Worm (Caenorhabditis elegans) whole organism, L1 larva: ENCODE data around the gene F54E2.5.

Experiments used
- C04F5.9 ChIP-seq: sonication (generic microtip); optimal IDR thresholded peaks from 2 replicates; lab custom pipeline; 2016; ENCODE audit warnings: missing genetic modification characterization, missing compliant biosample characterization
- C16A3.4 ChIP-seq: fragments of 150-350 bp; optimal IDR thresholded peaks from 2 replicates; lab custom pipeline; 2014; ENCODE audit warnings: missing biosample characterization, missing genetic modification characterization
- Y116A8C.19 ChIP-seq: sonication (generic microtip); optimal IDR thresholded peaks from 2 replicates; lab custom pipeline; 2016; ENCODE audit warnings: missing compliant biosample characterization, missing genetic modification characterization, borderline replicate concordance
- aha-1 ChIP-seq: fragments of 150-350 bp; optimal IDR thresholded peaks from 2 replicates; lab custom pipeline; 2014; ENCODE audit warnings: missing biosample characterization, missing genetic modification characterization
- alr-1 ChIP-seq: fragments of 200-800 bp; sonication (Bioruptor generic); optimal IDR thresholded peaks from 2 replicates; lab custom pipeline; 2018; ENCODE audit warnings: borderline replicate concordance, mild to moderate bottlenecking, missing genetic modification characterization, missing compliant biosample characterization
- aly-2 ChIP-seq: fragments of 150-350 bp; optimal IDR thresholded peaks from 2 replicates; lab custom pipeline; 2014; ENCODE audit warnings: missing biosample characterization, missing genetic modification characterization
- ceh-88 ChIP-seq: fragments of 200-800 bp; sonication (Bioruptor generic); IDR thresholded peaks from 2 replicates; pipeline ENCODE4 v1.3.6; 2022; ENCODE audit warnings: missing genetic modification characterization, missing compliant biosample characterization
- ces-1 ChIP-seq: fragments of 150-350 bp; optimal IDR thresholded peaks from 2 replicates; lab custom pipeline; 2014; ENCODE audit warnings: missing biosample characterization, missing genetic modification reagents, missing genetic modification characterization
- efl-1 ChIP-seq, 4 experiments: fragments of 150-350 bp; optimal IDR thresholded peaks in 3 of 4; peaks in 1 of 4; 1 replicate in 1 of 4; 2 replicates in 3 of 4; lab custom pipeline; 2014; ENCODE audit warnings: missing biosample characterization in 2 of 4, missing genetic modification characterization in 2 of 4, missing genetic modification reagents in 2 of 4
- efl-3 ChIP-seq: fragments of 200-800 bp; sonication (Bioruptor generic); optimal IDR thresholded peaks from 2 replicates; lab custom pipeline; 2018; ENCODE audit warnings: mild to moderate bottlenecking, missing genetic modification characterization, missing compliant biosample characterization
- egl-13 ChIP-seq: sonication (generic microtip); optimal IDR thresholded peaks from 2 replicates; lab custom pipeline; 2016; ENCODE audit warnings: missing genotype, missing genetic modification reagents, missing genetic modification characterization, missing compliant biosample characterization
- egl-27 ChIP-seq, 2 experiments: fragments of 150-350 bp in 1 of 2; sonication (generic microtip); optimal IDR thresholded peaks; 3 replicates each; lab custom pipeline; 2017 to 2018; ENCODE audit warnings: missing biosample characterization in 2 of 2, missing genetic modification characterization in 2 of 2, missing genetic modification reagents in 2 of 2
- ets-5 ChIP-seq: fragments of 200-800 bp; sonication (Bioruptor generic); IDR thresholded peaks from 2 replicates; pipeline ENCODE4 v1.3.6; 2022; ENCODE audit warnings: missing genetic modification characterization, missing compliant biosample characterization
- fos-1 ChIP-seq: fragments of 150-350 bp; optimal IDR thresholded peaks from 2 replicates; lab custom pipeline; 2014; ENCODE audit warnings: missing biosample characterization, missing genetic modification characterization
- hlh-17 ChIP-seq: fragments of 200-800 bp; sonication (Bioruptor generic); optimal IDR thresholded peaks from 2 replicates; lab custom pipeline; 2018; ENCODE audit warnings: missing genetic modification characterization, mild to moderate bottlenecking, missing compliant biosample characterization, moderate library complexity, borderline replicate concordance
- hlh-4 ChIP-seq: sonication (generic microtip); optimal IDR thresholded peaks from 2 replicates; lab custom pipeline; 2016; ENCODE audit warnings: mild to moderate bottlenecking, missing genetic modification characterization, missing compliant biosample characterization
- isw-1 ChIP-seq: fragments of 200-800 bp; sonication (Bioruptor generic); IDR thresholded peaks from 2 replicates; pipeline ENCODE4 v1.3.6; 2022; ENCODE audit warnings: missing genetic modification characterization, missing compliant biosample characterization
- lin-13 ChIP-seq: fragments of 150-350 bp; optimal IDR thresholded peaks from 2 replicates; lab custom pipeline; 2014; ENCODE audit warnings: missing biosample characterization, missing genetic modification reagents, missing genetic modification characterization
- lin-14 ChIP-seq: fragments of 200-800 bp; sonication (Bioruptor generic); optimal IDR thresholded peaks from 2 replicates; lab custom pipeline; 2018; ENCODE audit warnings: mild to moderate bottlenecking, missing genetic modification characterization, moderate library complexity, missing compliant biosample characterization
- lin-15B ChIP-seq: fragments of 150-350 bp; sonication (generic microtip); optimal IDR thresholded peaks from 3 replicates; lab custom pipeline; 2014; ENCODE audit warnings: missing biosample characterization, missing genetic modification characterization
- lin-39 ChIP-seq: fragments of 150-350 bp; optimal IDR thresholded peaks from 2 replicates; lab custom pipeline; 2014; ENCODE audit warnings: missing biosample characterization, missing genetic modification reagents, missing genetic modification characterization
- lir-3 ChIP-seq: sonication (generic microtip); optimal IDR thresholded peaks from 2 replicates; lab custom pipeline; 2016; ENCODE audit warnings: mild to moderate bottlenecking, missing genetic modification characterization, moderate library complexity, missing compliant biosample characterization; ENCODE audit not compliant: poor library complexity
- mab-9 ChIP-seq: fragments of 200-800 bp; sonication (Bioruptor generic); IDR thresholded peaks from 2 replicates; pipeline ENCODE4 v1.3.6; 2022; ENCODE audit warnings: missing genetic modification reagents, missing genetic modification characterization, missing compliant biosample characterization
- nhr-12 ChIP-seq: sonication (generic microtip); optimal IDR thresholded peaks from 2 replicates; lab custom pipeline; 2017; ENCODE audit warnings: missing biosample characterization, missing genetic modification characterization
- nhr-19 ChIP-seq: fragments of 200-800 bp; sonication (Bioruptor generic); conservative IDR thresholded peaks from 2 replicates; pipeline ENCODE4 v1.3.6; 2022; ENCODE audit warnings: missing genetic modification characterization, missing compliant biosample characterization
- nhr-20 ChIP-seq: sonication (generic microtip); optimal IDR thresholded peaks from 2 replicates; lab custom pipeline; 2016; ENCODE audit warnings: mild to moderate bottlenecking, missing genetic modification characterization, missing compliant biosample characterization
- nhr-71 ChIP-seq: sonication (generic microtip); optimal IDR thresholded peaks from 2 replicates; lab custom pipeline; 2016; ENCODE audit warnings: mild to moderate bottlenecking, missing genetic modification characterization, moderate library complexity, missing compliant biosample characterization
- nhr-76 ChIP-seq: sonication (generic microtip); optimal IDR thresholded peaks from 2 replicates; lab custom pipeline; 2017; ENCODE audit warnings: missing biosample characterization, missing genetic modification characterization
- nhr-77 ChIP-seq: fragments of 150-350 bp; optimal IDR thresholded peaks from 2 replicates; lab custom pipeline; 2014; ENCODE audit warnings: missing biosample characterization, missing genetic modification characterization
- nhr-84 ChIP-seq: sonication (generic microtip); optimal IDR thresholded peaks from 2 replicates; lab custom pipeline; 2017; ENCODE audit warnings: missing biosample characterization, missing genetic modification characterization
- pax-3 ChIP-seq: fragments of 200-800 bp; sonication (Bioruptor generic); optimal IDR thresholded peaks from 2 replicates; lab custom pipeline; 2018; ENCODE audit warnings: mild to moderate bottlenecking, missing genetic modification characterization, moderate library complexity, missing compliant biosample characterization
- rnt-1 ChIP-seq: sonication (generic microtip); optimal IDR thresholded peaks from 2 replicates; lab custom pipeline; 2016; ENCODE audit warnings: mild to moderate bottlenecking, missing genetic modification characterization, moderate library complexity, missing compliant biosample characterization
- snpc-4 ChIP-seq: fragments of 150-350 bp; optimal IDR thresholded peaks from 2 replicates; lab custom pipeline; 2014; ENCODE audit warnings: missing biosample characterization, missing genetic modification characterization
- snu-23 ChIP-seq: sonication (generic microtip); optimal IDR thresholded peaks from 2 replicates; lab custom pipeline; 2016; ENCODE audit warnings: missing genetic modification characterization, missing compliant biosample characterization
- sox-4 ChIP-seq: sonication (generic microtip); optimal IDR thresholded peaks from 2 replicates; lab custom pipeline; 2016; ENCODE audit warnings: missing genetic modification characterization, missing compliant biosample characterization
- swsn-7 ChIP-seq: sonication (generic microtip); optimal IDR thresholded peaks from 2 replicates; lab custom pipeline; 2016; ENCODE audit warnings: missing genetic modification characterization, missing compliant biosample characterization
- tbx-2 ChIP-seq: sonication (generic microtip); optimal IDR thresholded peaks from 2 replicates; lab custom pipeline; 2016; ENCODE audit warnings: missing genetic modification characterization, missing compliant biosample characterization
- unc-130 ChIP-seq: fragments of 150-350 bp; optimal IDR thresholded peaks from 2 replicates; lab custom pipeline; 2017; ENCODE audit warnings: missing biosample characterization, missing genetic modification characterization, inconsistent platforms
- unc-30 ChIP-seq: sonication (generic microtip); optimal IDR thresholded peaks from 2 replicates; lab custom pipeline; 2017; ENCODE audit warnings: missing biosample characterization, missing genetic modification characterization
- unc-62 ChIP-seq: fragments of 150-350 bp; optimal IDR thresholded peaks from 2 replicates; lab custom pipeline; 2014; ENCODE audit warnings: missing biosample characterization, missing genetic modification reagents, missing genetic modification characterization
- unc-86 ChIP-seq: sonication (generic microtip); optimal IDR thresholded peaks from 2 replicates; lab custom pipeline; 2016; ENCODE audit warnings: missing genetic modification characterization, missing compliant biosample characterization
- unc-98 ChIP-seq: fragments of 200-800 bp; sonication (Bioruptor generic); IDR thresholded peaks from 2 replicates; pipeline ENCODE4 v1.3.6; 2022; ENCODE audit warnings: missing genetic modification characterization, missing compliant biosample characterization
- vab-15 ChIP-seq: sonication (generic microtip); optimal IDR thresholded peaks from 2 replicates; lab custom pipeline; 2017; ENCODE audit warnings: missing genotype, mild to moderate bottlenecking, missing genetic modification characterization, missing compliant biosample characterization
- zip-4 ChIP-seq: fragments of 200-800 bp; sonication (Bioruptor generic); optimal IDR thresholded peaks from 2 replicates; lab custom pipeline; 2018; ENCODE audit warnings: mild to moderate bottlenecking, missing genetic modification characterization, moderate library complexity, missing compliant biosample characterization
- ztf-4 ChIP-seq: fragments of 150-350 bp; optimal IDR thresholded peaks from 2 replicates; lab custom pipeline; 2014; ENCODE audit warnings: missing biosample characterization, missing genetic modification characterization

Gene F54E2.5

ce11 chrV:2807760-2808159 lies 8.1 kb downstream of the F54E2.5 start, which contains the start of gene ketn-1:
ketn-1 (minus strand) TSS chrV:2807860.
- TF ChIP-seq ces-1 (GFP tag; lab: Kevin White, UChicago) (no peak), nhr-76 (tag; lab: Kevin White, UChicago) (no peak), unc-98 (GFP tag; lab: Robert Waterston, UW) (no peak), unc-86 (tag; lab: Kevin White, UChicago) (no peak), mab-9 (GFP tag; lab: Robert Waterston, UW) (no peak), swsn-7 (tag; lab: Kevin White, UChicago) (no peak), hlh-17 (no peak), ztf-4 (tag; lab: Kevin White, UChicago) (no peak), lin-13 (GFP tag; lab: Kevin White, UChicago) (no peak)

ce11 chrV:2803258-2803657 lies 12.6 kb downstream of the F54E2.5 start:
- TF ChIP-seq unc-130 (tag; lab: Kevin White, UChicago) (peak; percentile 27), Y116A8C.19 (tag; lab: Kevin White, UChicago) (no peak), C04F5.9 (no peak), snu-23 (peak; percentile 4), egl-13 (tag; lab: Kevin White, UChicago) (no peak), lin-39 (no peak), C16A3.4 (tag; lab: Kevin White, UChicago) (no peak), ceh-88 (GFP tag; lab: Robert Waterston, UW) (no peak), egl-27 (tag; optimal IDR thresholded peaks at IDR 0.05; lab: Kevin White, UChicago) (no peak), nhr-71 (tag; lab: Kevin White, UChicago) (peak; percentile 20), ets-5 (GFP tag; lab: Robert Waterston, UW) (no peak), efl-1 (optimal IDR thresholded peaks at IDR 0.05; lab: Kevin White, UChicago) (no peak), efl-1 (GFP tag; optimal IDR thresholded peaks at IDR 0.05 in 1 of 2; lab: Kevin White, UChicago) (peak in 1 of 2 experiments; percentile 81), nhr-76 (tag; lab: Kevin White, UChicago) (no peak), rnt-1 (peak; percentile 59), lir-3 (tag; lab: Kevin White, UChicago) (no peak), nhr-19 (peak; percentile 11; the same call in 1 of the 2 replicates), nhr-77 (tag; lab: Kevin White, UChicago) (no peak), lin-14 (GFP tag; lab: Kevin White, UChicago) (peak; percentile 71)

ce11 chrV:2801955-2802354 lies 13.9 kb downstream of the F54E2.5 start:
- no peak for TF ChIP-seq efl-3 (GFP tag; lab: Kevin White, UChicago)
- no peak for TF ChIP-seq aly-2 (tag; lab: Kevin White, UChicago)
- TF ChIP-seq ceh-88 (GFP tag; lab: Robert Waterston, UW), result no peak
- TF ChIP-seq nhr-71 (tag; lab: Kevin White, UChicago), result peak; percentile 25
- TF ChIP-seq fos-1 (tag; lab: Kevin White, UChicago), result no peak
- TF ChIP-seq snpc-4 (tag; lab: Kevin White, UChicago), result no peak
- TF ChIP-seq nhr-12 (tag; lab: Kevin White, UChicago), result no peak
- TF ChIP-seq rnt-1, result peak; percentile 52
- no peak for TF ChIP-seq aha-1 (tag; lab: Kevin White, UChicago)
- TF ChIP-seq ces-1 (GFP tag; lab: Kevin White, UChicago), result no peak
- peak; percentile 36 for TF ChIP-seq lin-14 (GFP tag; lab: Kevin White, UChicago)
- TF ChIP-seq alr-1 (tag; lab: Kevin White, UChicago), result no peak
- no peak for TF ChIP-seq pax-3
- TF ChIP-seq unc-62 (GFP tag; lab: Kevin White, UChicago), result no peak
- TF ChIP-seq, all 84 proteins: peak for 3

- TF ChIP-seq aha-1 (tag; lab: Kevin White, UChicago) (no peak), ztf-4 (tag; lab: Kevin White, UChicago) (no peak), alr-1 (tag; lab: Kevin White, UChicago) (no peak), nhr-84 (no peak), unc-30 (tag; lab: Kevin White, UChicago) (no peak), aly-2 (tag; lab: Kevin White, UChicago) (no peak), egl-13 (tag; lab: Kevin White, UChicago) (no peak), vab-15 (tag; lab: Kevin White, UChicago) (no peak), unc-86 (tag; lab: Kevin White, UChicago) (no peak), C16A3.4 (tag; lab: Kevin White, UChicago) (no peak), C04F5.9 (no peak), rnt-1 (no peak), lin-15B (no peak), tbx-2 (no peak), isw-1 (no peak), sox-4 (tag; lab: Kevin White, UChicago) (no peak), ets-5 (GFP tag; lab: Robert Waterston, UW) (no peak), nhr-20 (no peak), hlh-4 (tag; lab: Kevin White, UChicago) (no peak), zip-4 (GFP tag; lab: Kevin White, UChicago) (no peak)
Observed at ce11 chrV:2800676-2801075, 15.2 kb downstream of the F54E2.5 start.
